Fruit fly (Drosophila melanogaster) whole organism, embryonic: ENCODE results near the gene Cyp308a1.
A peak's percentile ranks its signal among the peaks of the same experiment; 100 is the strongest.

Experiments
- Adf1 ChIP-seq: fragments of 200-800 bp; sonication (Bioruptor generic); IDR thresholded peaks from 2 replicates; pipeline ENCODE4 v1.3.6; 2022; ENCODE audit warnings: missing biosample characterization, missing genetic modification characterization
- CG10321 ChIP-seq: fragments of 200-800 bp; sonication (Bioruptor generic); IDR thresholded peaks from 2 replicates; pipeline ENCODE4 v1.3.6; 2022; ENCODE audit warnings: missing biosample characterization, missing genetic modification characterization
- CG11085 ChIP-seq: fragments of 200-800 bp; sonication (Bioruptor generic); IDR thresholded peaks from 2 replicates; pipeline ENCODE4 v1.3.6; 2022; ENCODE audit warnings: missing biosample characterization, missing genetic modification characterization
- CG11093 ChIP-seq: fragments of 200-800 bp; sonication (Bioruptor generic); IDR thresholded peaks from 3 replicates; pipeline ENCODE4 v1.3.6; 2022; ENCODE audit warnings: missing biosample characterization, missing genetic modification characterization
- CG11247 ChIP-seq: fragments of 200-800 bp; sonication (Bioruptor generic); IDR thresholded peaks from 2 replicates; pipeline ENCODE4 v1.3.6; 2022; ENCODE audit warnings: missing biosample characterization, missing genetic modification characterization
- CG11398 ChIP-seq: fragments of 200-800 bp; sonication (Bioruptor generic); optimal IDR thresholded peaks from 2 replicates; lab custom pipeline; 2016; ENCODE audit warnings: missing biosample characterization, missing genetic modification characterization
- CG12155 ChIP-seq: fragments of 200-800 bp; sonication (Bioruptor generic); optimal IDR thresholded peaks from 3 replicates; lab custom pipeline; 2016; ENCODE audit warnings: missing biosample characterization, missing genetic modification characterization
- CG13424 ChIP-seq: fragments of 200-800 bp; sonication (Bioruptor generic); optimal IDR thresholded peaks from 2 replicates; lab custom pipeline; 2019; ENCODE audit warnings: missing biosample characterization, mild to moderate bottlenecking, missing genetic modification characterization, moderate library complexity
- CG13624 ChIP-seq: fragments of 200-800 bp; sonication (Bioruptor generic); optimal IDR thresholded peaks from 2 replicates; lab custom pipeline; 2016; ENCODE audit warnings: missing biosample characterization, missing genetic modification characterization
- CG14050 ChIP-seq: fragments of 200-800 bp; sonication (Bioruptor generic); IDR thresholded peaks from 3 replicates; pipeline ENCODE4 v1.3.6; 2022; ENCODE audit warnings: missing biosample characterization, missing genetic modification characterization
- CG14710 ChIP-seq: fragments of 200-800 bp; sonication (Bioruptor generic); optimal IDR thresholded peaks from 3 replicates; lab custom pipeline; 2019; ENCODE audit warnings: missing biosample characterization, mild to moderate bottlenecking, missing genetic modification characterization, moderate library complexity
- CG15696 ChIP-seq: fragments of 200-800 bp; sonication (Bioruptor generic); optimal IDR thresholded peaks from 2 replicates; lab custom pipeline; 2019; ENCODE audit warnings: missing biosample characterization, mild to moderate bottlenecking, missing genetic modification characterization, moderate library complexity
- CG1602 ChIP-seq: fragments of 200-800 bp; sonication (Bioruptor generic); optimal IDR thresholded peaks from 3 replicates; lab custom pipeline; 2016; ENCODE audit warnings: missing biosample characterization, missing genetic modification characterization
- CG17568 ChIP-seq: fragments of 200-800 bp; sonication (Bioruptor generic); optimal IDR thresholded peaks from 2 replicates; lab custom pipeline; 2018; ENCODE audit warnings: missing biosample characterization, mild to moderate bottlenecking, missing genetic modification characterization, moderate library complexity
- CG18262 ChIP-seq: fragments of 200-800 bp; optimal IDR thresholded peaks from 3 replicates; lab custom pipeline; 2019; ENCODE audit warnings: missing biosample characterization, mild to moderate bottlenecking, missing genetic modification characterization, moderate library complexity
- CG43689 ChIP-seq: fragments of 200-800 bp; sonication (Bioruptor generic); IDR thresholded peaks from 2 replicates; pipeline ENCODE4 v1.3.6; 2022; ENCODE audit warnings: missing biosample characterization, missing genetic modification characterization
- CG6689 ChIP-seq: fragments of 200-800 bp; sonication (Bioruptor generic); IDR thresholded peaks from 2 replicates; pipeline ENCODE4 v1.3.6; 2022; ENCODE audit warnings: missing biosample characterization, missing genetic modification characterization
- CG8290 ChIP-seq, 3 experiments: fragments of 200-800 bp; sonication (Bioruptor generic); optimal IDR thresholded peaks; 2 replicates each; lab custom pipeline; 2016 to 2019; ENCODE audit warnings: missing biosample characterization in 3 of 3, missing genetic modification characterization in 3 of 3, mild to moderate bottlenecking in 2 of 3, moderate library complexity in 1 of 3
- CG8765 ChIP-seq: fragments of 200-800 bp; sonication (Bioruptor generic); IDR thresholded peaks from 2 replicates; pipeline ENCODE4 v1.3.6; 2022; ENCODE audit warnings: missing biosample characterization, missing genetic modification characterization
- CG9876 ChIP-seq: fragments of 200-800 bp; sonication (Bioruptor generic); optimal IDR thresholded peaks from 2 replicates; lab custom pipeline; 2016; ENCODE audit warnings: missing biosample characterization, missing genetic modification characterization
- Doc2 ChIP-seq: fragments of 200-800 bp; sonication (Bioruptor generic); IDR thresholded peaks from 2 replicates; pipeline ENCODE4 v1.3.6; 2022; ENCODE audit warnings: missing biosample characterization, missing genetic modification characterization
- Eip74EF ChIP-seq, 2 experiments: fragments of 200-800 bp in 1 of 2; fragments of >200 bp in 1 of 2; sonication (Bioruptor generic) in 1 of 2; optimal IDR thresholded peaks; 2 replicates each; lab custom pipeline; 2017 to 2019; ENCODE audit warnings: missing biosample characterization in 2 of 2, missing genetic modification characterization in 2 of 2, mild to moderate bottlenecking in 1 of 2, moderate library complexity in 1 of 2
- Elba2 ChIP-seq: fragments of 200-800 bp; sonication (Bioruptor generic); optimal IDR thresholded peaks from 3 replicates; lab custom pipeline; 2016; ENCODE audit warnings: missing biosample characterization, missing genetic modification characterization
- Fer1 ChIP-seq: fragments of 200-800 bp; sonication (Bioruptor generic); optimal IDR thresholded peaks from 2 replicates; lab custom pipeline; 2017; ENCODE audit warnings: missing biosample characterization, mild to moderate bottlenecking, missing genetic modification characterization
- Gug ChIP-seq: fragments of 200-800 bp; sonication (Bioruptor generic); IDR thresholded peaks from 4 replicates; pipeline ENCODE4 v1.3.6; 2022; ENCODE audit warnings: missing biosample characterization, missing genetic modification characterization
- Hr39 ChIP-seq: fragments of >200 bp; optimal IDR thresholded peaks from 2 replicates; lab custom pipeline; 2017
- Hr78 ChIP-seq, 2 experiments: fragments of 200-800 bp in 1 of 2; fragments of >200 bp in 1 of 2; sonication (Bioruptor generic) in 1 of 2; optimal IDR thresholded peaks; 2 replicates each; lab custom pipeline; 2017 to 2019; ENCODE audit warnings: missing biosample characterization in 2 of 2, missing genetic modification characterization in 2 of 2, mild to moderate bottlenecking in 1 of 2, moderate library complexity in 1 of 2
- Nf-YA ChIP-seq: fragments of 200-800 bp; sonication (Bioruptor generic); IDR thresholded peaks from 2 replicates; pipeline ENCODE4 v1.3.6; 2022; ENCODE audit warnings: missing biosample characterization, missing genetic modification characterization
- Rx ChIP-seq: fragments of 200-800 bp; sonication (Bioruptor generic); IDR thresholded peaks from 2 replicates; pipeline ENCODE4 v1.3.6; 2022; ENCODE audit warnings: missing biosample characterization, missing genetic modification characterization
- Sry-δ ChIP-seq: fragments of 200-800 bp; sonication (Bioruptor generic); optimal IDR thresholded peaks from 2 replicates; lab custom pipeline; 2016; ENCODE audit warnings: missing biosample characterization, missing genetic modification characterization
- Stat92E ChIP-seq, 3 experiments: fragments of >200 bp in 2 of 3; fragments of 200-800 bp in 1 of 3; sonication (Bioruptor generic) in 1 of 3; optimal IDR thresholded peaks; 2 replicates each; lab custom pipeline; 2017 to 2019; ENCODE audit warnings: missing biosample characterization in 3 of 3, missing genetic modification characterization in 3 of 3, mild to moderate bottlenecking in 1 of 3, moderate library complexity in 1 of 3
- abd-A ChIP-seq: fragments of 200-800 bp; sonication (Bioruptor generic); optimal IDR thresholded peaks from 3 replicates; lab custom pipeline; 2019; ENCODE audit warnings: missing biosample characterization, mild to moderate bottlenecking, missing genetic modification characterization, moderate library complexity
- amos ChIP-seq: fragments of 200-800 bp; sonication (Bioruptor generic); IDR thresholded peaks from 2 replicates; pipeline ENCODE4 v1.3.6; 2022; ENCODE audit warnings: missing biosample characterization, missing genetic modification characterization; ENCODE audit not compliant: partially characterized antibody
- bcd ChIP-seq: fragments of 200-800 bp; sonication (Bioruptor generic); optimal IDR thresholded peaks from 2 replicates; lab custom pipeline; 2017; ENCODE audit warnings: missing biosample characterization, mild to moderate bottlenecking, missing genetic modification characterization
- cg ChIP-seq: fragments of 200-800 bp; sonication (Bioruptor generic); optimal IDR thresholded peaks from 3 replicates; lab custom pipeline; 2019; ENCODE audit warnings: missing biosample characterization, mild to moderate bottlenecking, missing genetic modification characterization, moderate library complexity
- dmrt99B ChIP-seq: fragments of 200-800 bp; sonication (Bioruptor generic); optimal IDR thresholded peaks from 2 replicates; lab custom pipeline; 2018; ENCODE audit warnings: missing biosample characterization, mild to moderate bottlenecking, missing genetic modification characterization, moderate library complexity
- en ChIP-seq: fragments of 200-800 bp; sonication (Bioruptor generic); optimal IDR thresholded peaks from 2 replicates; lab custom pipeline; 2016; ENCODE audit warnings: missing biosample characterization, missing genetic modification characterization
- ewg ChIP-seq: fragments of 200-800 bp; sonication (Bioruptor generic); optimal IDR thresholded peaks from 3 replicates; lab custom pipeline; 2017; ENCODE audit warnings: mild to moderate bottlenecking, missing biosample characterization, missing genetic modification reagents, missing genetic modification characterization
- fd96Cb ChIP-seq: fragments of 200-800 bp; sonication (Bioruptor generic); optimal IDR thresholded peaks from 2 replicates; lab custom pipeline; 2018; ENCODE audit warnings: missing biosample characterization, mild to moderate bottlenecking, missing genetic modification characterization, moderate library complexity
- gro ChIP-seq: fragments of 200-800 bp; sonication (Bioruptor generic); optimal IDR thresholded peaks from 2 replicates; lab custom pipeline; 2016; ENCODE audit warnings: missing biosample characterization, missing genetic modification characterization
- ind ChIP-seq: fragments of 200-800 bp; sonication (Bioruptor generic); optimal IDR thresholded peaks from 3 replicates; lab custom pipeline; 2016; ENCODE audit warnings: missing biosample characterization, missing genetic modification characterization
- luna ChIP-seq: fragments of 200-800 bp; sonication (Bioruptor generic); optimal IDR thresholded peaks from 2 replicates; lab custom pipeline; 2016; ENCODE audit warnings: missing biosample characterization, missing genetic modification characterization
- nmo ChIP-seq: fragments of 200-800 bp; sonication (Bioruptor generic); optimal IDR thresholded peaks from 2 replicates; lab custom pipeline; 2018; ENCODE audit warnings: missing biosample characterization, mild to moderate bottlenecking, missing genetic modification characterization, moderate library complexity
- prd ChIP-seq, 3 experiments: fragments of >200 bp in 2 of 3; fragments of 200-800 bp in 1 of 3; sonication (Bioruptor generic) in 1 of 3; optimal IDR thresholded peaks in 2 of 3; IDR thresholded peaks in 1 of 3; 2 replicates in 2 of 3; 3 replicates in 1 of 3; pipeline versions ENCODE4 v1.3.6 to Lab custom; 2017 to 2022; ENCODE audit warnings: missing biosample characterization in 1 of 3, missing genetic modification characterization in 1 of 3
- scrt ChIP-seq: fragments of 200-800 bp; sonication (Bioruptor generic); optimal IDR thresholded peaks from 2 replicates; lab custom pipeline; 2018; ENCODE audit warnings: missing biosample characterization, mild to moderate bottlenecking, missing genetic modification characterization, moderate library complexity
- sima ChIP-seq: fragments of 200-800 bp; sonication (Bioruptor generic); optimal IDR thresholded peaks from 2 replicates; lab custom pipeline; 2016; ENCODE audit warnings: missing biosample characterization, missing genetic modification characterization
- stwl ChIP-seq: fragments of 200-800 bp; sonication (Bioruptor generic); optimal IDR thresholded peaks from 3 replicates; lab custom pipeline; 2018; ENCODE audit warnings: missing biosample characterization, mild to moderate bottlenecking, missing genetic modification characterization, moderate library complexity
- tgo ChIP-seq: fragments of 200-800 bp; sonication (Bioruptor generic); IDR thresholded peaks from 3 replicates; pipeline ENCODE4 v1.3.6; 2022; ENCODE audit warnings: missing biosample characterization, missing genetic modification characterization
- wdn ChIP-seq: fragments of 200-800 bp; sonication (Bioruptor generic); IDR thresholded peaks from 2 replicates; pipeline ENCODE4 v1.3.6; 2022; ENCODE audit warnings: missing biosample characterization, missing genetic modification characterization

Cyp308a1 gene

dm6 chrX:18669811-18670477, 39.7 kb upstream of the Cyp308a1 start (continued):
- TF ChIP-seq CG8290 (GFP tag; optimal IDR thresholded peaks at IDR 0.05; lab: Kevin White, UChicago) (no peak), CG8290 (tag; optimal IDR thresholded peaks at IDR 0.05; lab: Kevin White, UChicago) (no peak), Sry-δ (GFP tag; lab: Kevin White, UChicago) (no peak), CG12155 (GFP tag; lab: Kevin White, UChicago) (no peak), nmo (GFP tag; lab: Kevin White, UChicago) (peak; percentile 25), wdn (GFP tag; lab: Robert Waterston, UW) (no peak), ewg (GFP tag; lab: Kevin White, UChicago) (peak; percentile 19), Rx (GFP tag; lab: Robert Waterston, UW) (no peak), CG15696 (no peak), fd96Cb (tag; lab: Kevin White, UChicago) (peak; percentile 19), tgo (GFP tag; lab: Robert Waterston, UW) (peak; percentile 37; the same call in 2 of the 3 replicates), CG8765 (no peak), Elba2 (no peak), scrt (no peak), Eip74EF (GFP tag; optimal IDR thresholded peaks at IDR 0.05; lab: Kevin White, UChicago) (peak in 1 of 2 experiments; percentile 6), CG13424 (tag; lab: Kevin White, UChicago) (peak; percentile 36), Nf-YA (GFP tag; lab: Robert Waterston, UW) (no peak), CG43689 (GFP tag; lab: Robert Waterston, UW) (no peak), bcd (no peak), Fer1 (GFP tag; lab: Kevin White, UChicago) (no peak), CG11247 (GFP tag; lab: Robert Waterston, UW) (no peak), CG14710 (tag; lab: Kevin White, UChicago) (no peak), amos (GFP tag; lab: Robert Waterston, UW) (no peak), CG10321 (GFP tag; lab: Robert Waterston, UW) (no peak), CG14050 (GFP tag; lab: Robert Waterston, UW) (no peak), CG18262 (peak; percentile 46), CG11398 (no peak), CG9876 (GFP tag; lab: Kevin White, UChicago) (no peak), Stat92E (GFP tag; optimal IDR thresholded peaks at IDR 0.05; lab: Kevin White, UChicago) (no peak), sima (GFP tag; lab: Kevin White, UChicago) (no peak), prd (optimal IDR thresholded peaks at IDR 0.05; lab: Kevin White, UChicago) (no peak), prd (GFP tag; IDR thresholded peaks at IDR 0.05; lab: Robert Waterston, UW) (0 out of 3 replicates have a peak, but pooled peaks have one; percentile 31), CG1602 (GFP tag; lab: Kevin White, UChicago) (peak; percentile 7), CG17568 (no peak), en (GFP tag; lab: Kevin White, UChicago) (no peak), Hr39 (no peak), ind (GFP tag; lab: Kevin White, UChicago) (peak; percentile 6), Hr78 (GFP tag; optimal IDR thresholded peaks at IDR 0.05; lab: Kevin White, UChicago) (peak in 1 of 2 experiments; percentile 58), dmrt99B (tag; lab: Kevin White, UChicago) (peak; percentile 68), luna (GFP tag; lab: Kevin White, UChicago) (no peak), abd-A (tag; lab: Kevin White, UChicago) (peak; percentile 53), CG11093 (GFP tag; lab: Robert Waterston, UW) (peak; percentile 23; the same call in 1 of the 3 replicates), stwl (no peak), cg (no peak), Doc2 (GFP tag; lab: Robert Waterston, UW) (no peak), Gug (GFP tag; lab: Robert Waterston, UW) (no peak), CG13624 (GFP tag; lab: Kevin White, UChicago) (no peak), CG11085 (no peak), CG6689 (GFP tag; lab: Robert Waterston, UW) (peak; percentile 69), Adf1 (GFP tag; lab: Robert Waterston, UW) (no peak), gro (no peak)
